Fruit fly (Drosophila melanogaster): ENCODE measurements around the gene Vha100-4.

The Vha100-4 gene

DNA sequence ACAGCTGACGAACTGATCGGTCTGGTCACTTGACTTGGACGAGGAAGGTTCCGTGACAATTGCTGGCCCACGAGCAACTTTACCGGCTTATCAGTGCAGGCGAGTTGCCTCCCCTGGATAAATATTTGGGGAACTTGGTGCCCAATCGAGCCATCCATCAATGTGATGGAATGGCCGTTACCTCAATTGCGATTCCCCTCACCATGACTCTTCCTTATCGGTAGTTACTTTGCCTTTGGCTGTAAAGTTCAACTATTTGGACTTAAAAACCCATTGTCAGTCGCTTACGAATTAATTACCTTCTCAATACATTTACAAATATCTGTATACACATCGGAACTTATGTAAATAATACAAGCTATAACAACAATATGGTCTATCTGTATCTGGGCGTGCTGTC lies at the start of gene Vha100-4:
Gene Vha100-4, minus strand, starts transcription at position 16 of the 400 bp plus-strand sequence.
- TF ChIP-seq Dfd (GFP tag; optimal IDR thresholded peaks at IDR 0.05) (no peak), Hr83 (GFP tag; optimal IDR thresholded peaks at IDR 0.05; ENCODE audit: poor library complexity, severe bottlenecking) (no peak), Sp1 (GFP tag; optimal IDR thresholded peaks at IDR 0.05) (no peak), psq (GFP tag; optimal IDR thresholded peaks at IDR 0.05) (no peak), CrebA (GFP tag; optimal IDR thresholded peaks at IDR 0.05; ENCODE audit: borderline replicate concordance) (no peak), pan (optimal IDR thresholded peaks at IDR 0.05) (no peak), CG32264 (GFP tag; optimal IDR thresholded peaks at IDR 0.05) (no peak), Dif (GFP tag; optimal IDR thresholded peaks at IDR 0.05; ENCODE audit: partially characterized antibody) (no peak), Hnf4 (GFP tag; optimal IDR thresholded peaks at IDR 0.05) (no peak), Mio (GFP tag; optimal IDR thresholded peaks at IDR 0.05) (no peak), OdsH (GFP tag; optimal IDR thresholded peaks at IDR 0.05) (no peak), woc (GFP tag; optimal IDR thresholded peaks at IDR 0.05) (no peak), CG9705 (GFP tag; optimal IDR thresholded peaks at IDR 0.05) (no peak), rgr (GFP tag; optimal IDR thresholded peaks at IDR 0.05) (no peak), N (GFP tag; optimal IDR thresholded peaks at IDR 0.05) (no peak), brk (GFP tag; optimal IDR thresholded peaks at IDR 0.05) (no peak)

DNA sequence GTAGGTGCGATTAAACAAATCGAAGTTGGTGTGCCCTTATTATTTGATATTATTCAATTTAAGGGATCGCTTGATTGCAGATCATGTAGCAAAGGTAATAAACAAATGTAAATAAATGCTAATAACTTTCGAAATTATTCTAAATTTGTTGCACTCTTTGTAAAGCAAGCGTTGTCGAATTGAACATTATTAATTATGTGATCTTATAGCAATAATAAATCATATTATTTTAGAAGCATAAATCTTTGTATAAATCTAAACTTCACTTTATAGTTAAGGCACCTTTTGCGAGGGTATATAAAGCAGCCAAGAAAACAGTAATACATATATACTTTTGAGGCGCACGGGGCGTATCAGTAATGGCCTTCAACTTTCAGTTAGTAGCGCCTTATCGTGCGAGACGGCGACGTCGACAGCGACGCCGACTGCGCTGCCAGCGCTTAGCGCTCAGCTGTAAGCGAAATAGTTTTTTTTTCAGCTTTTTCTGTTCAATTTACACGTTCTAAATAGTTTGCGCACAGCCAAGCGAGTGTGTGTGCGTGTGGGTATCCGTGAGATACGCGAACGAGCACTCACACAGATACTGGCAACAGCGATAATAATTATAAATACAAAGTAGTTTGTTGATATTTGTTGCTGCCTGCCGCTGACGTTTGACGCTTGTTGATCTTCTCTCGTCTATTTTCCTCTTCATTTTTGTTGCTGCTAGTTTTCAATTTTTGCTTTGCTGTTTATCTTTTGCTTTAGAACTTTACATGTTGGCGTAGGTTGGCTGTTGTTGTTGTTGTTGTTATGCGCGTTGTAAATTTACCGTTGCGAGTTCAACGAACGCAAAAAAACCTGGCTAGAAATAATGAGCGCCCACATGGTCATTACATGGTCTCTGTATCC lies 49.5 kb upstream of the Vha100-4 start:
- TF ChIP-seq Mio (GFP tag; optimal IDR thresholded peaks at IDR 0.05) (no peak), br (GFP tag; optimal IDR thresholded peaks at IDR 0.05) (no peak), OdsH (GFP tag; optimal IDR thresholded peaks at IDR 0.05) (peak; percentile 39), Jra (GFP tag; optimal IDR thresholded peaks at IDR 0.05) (no peak), CrebA (GFP tag; optimal IDR thresholded peaks at IDR 0.05; ENCODE audit: borderline replicate concordance) (no peak), h (GFP tag; optimal IDR thresholded peaks at IDR 0.05) (peak; percentile 59), foxo (GFP tag; optimal IDR thresholded peaks at IDR 0.05) (peak in 1 of 2 experiments; percentile 52), Dif (GFP tag; optimal IDR thresholded peaks at IDR 0.05; ENCODE audit: partially characterized antibody) (no peak), fru (GFP tag; optimal IDR thresholded peaks at IDR 0.05) (peak; percentile 43), Vsx2 (GFP tag; optimal IDR thresholded peaks at IDR 0.05; ENCODE audit: partially characterized antibody) (no peak), N (GFP tag; optimal IDR thresholded peaks at IDR 0.05) (no peak), HLH106 (tag; optimal IDR thresholded peaks at IDR 0.05) (peak; percentile 21), ey (GFP tag; optimal IDR thresholded peaks at IDR 0.05) (peak; percentile 17), sv (GFP tag; optimal IDR thresholded peaks at IDR 0.05) (peak; percentile 11)

DNA sequence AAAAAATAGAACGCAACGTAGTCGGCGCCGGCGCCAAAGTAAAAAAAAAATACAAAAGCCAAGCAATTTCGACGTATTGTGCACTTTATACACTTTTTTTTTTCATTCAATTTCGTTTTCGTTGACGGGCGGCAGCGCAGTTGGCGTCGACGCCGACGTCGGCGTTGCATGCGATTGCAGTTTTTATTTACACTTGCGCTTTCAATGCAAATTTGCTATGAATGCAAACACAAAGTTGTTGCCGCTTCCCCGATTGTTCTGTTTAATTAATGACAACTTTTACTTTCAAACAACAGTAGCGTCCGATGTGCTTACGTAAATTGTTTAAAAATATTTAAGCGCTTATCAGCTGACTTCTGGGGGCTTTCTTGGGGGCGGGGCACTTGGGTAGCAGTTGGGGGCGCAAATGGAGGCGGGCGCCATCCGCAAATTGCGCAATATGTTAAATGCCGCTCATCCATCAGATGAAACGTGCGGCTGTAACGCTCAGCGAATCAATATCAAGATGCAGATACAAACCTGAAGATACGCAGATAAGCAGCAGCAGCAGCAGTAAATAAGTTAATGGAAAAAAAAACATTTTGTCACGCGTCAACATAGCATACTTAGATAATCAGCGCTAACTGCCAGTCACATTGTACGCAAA lies 48.7 kb upstream of the Vha100-4 start:
- TF ChIP-seq usp (GFP tag; optimal IDR thresholded peaks at IDR 0.05) (no peak), psq (GFP tag; optimal IDR thresholded peaks at IDR 0.05) (no peak), Dfd (GFP tag; optimal IDR thresholded peaks at IDR 0.05) (no peak), Jra (GFP tag; optimal IDR thresholded peaks at IDR 0.05) (no peak), Hnf4 (GFP tag; optimal IDR thresholded peaks at IDR 0.05) (no peak), pan (optimal IDR thresholded peaks at IDR 0.05) (no peak), N (GFP tag; optimal IDR thresholded peaks at IDR 0.05) (no peak)

DNA sequence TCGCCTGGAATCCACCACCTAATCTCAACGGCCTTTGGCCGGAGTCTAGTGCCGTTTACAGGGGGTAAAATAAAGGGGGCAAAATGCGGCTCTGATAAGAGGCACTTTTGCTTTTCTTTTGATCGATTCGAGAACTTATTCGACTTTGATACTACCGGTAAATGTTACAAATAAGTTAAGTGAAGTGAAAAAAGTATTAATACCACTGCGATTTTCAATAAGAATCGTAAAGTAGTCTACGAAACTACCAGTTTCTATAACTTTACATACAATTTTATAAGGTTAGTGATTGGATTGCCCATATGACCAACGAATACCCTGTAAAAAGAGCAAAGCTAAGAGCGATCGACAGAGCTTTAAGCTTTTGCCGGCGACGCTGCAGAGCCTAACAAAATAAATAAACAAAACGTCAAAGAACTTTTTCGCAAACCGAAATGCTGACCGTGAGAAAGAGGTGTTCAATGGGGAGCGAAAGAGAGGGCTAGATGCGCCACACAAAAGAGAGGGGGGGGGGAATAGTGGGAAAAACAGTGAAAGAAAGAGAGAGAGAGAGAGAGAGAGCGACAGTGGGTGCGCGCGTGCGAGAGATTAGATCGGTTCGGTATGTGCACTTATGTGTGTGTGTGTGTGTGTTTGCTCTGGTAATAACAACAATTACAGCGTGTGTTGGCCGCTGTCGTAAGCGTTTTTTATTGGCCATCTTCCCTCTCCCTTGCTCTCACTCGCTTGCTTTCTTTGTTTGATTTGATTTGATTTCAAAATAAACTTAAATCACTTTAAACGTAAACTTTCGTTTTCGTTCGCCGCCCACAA lies 47.2 kb upstream of the Vha100-4 start:
- TF ChIP-seq psq (GFP tag; optimal IDR thresholded peaks at IDR 0.05): peak; percentile 64
- TF ChIP-seq Mio (GFP tag; optimal IDR thresholded peaks at IDR 0.05): peak; percentile 10
- no peak for TF ChIP-seq Hr83 (GFP tag; optimal IDR thresholded peaks at IDR 0.05; ENCODE audit: poor library complexity, severe bottlenecking)
- peak; percentile 8 for TF ChIP-seq lola (GFP tag; optimal IDR thresholded peaks at IDR 0.05)
- TF ChIP-seq jim (GFP tag; optimal IDR thresholded peaks at IDR 0.05): no peak
- peak; percentile 78 for TF ChIP-seq OdsH (GFP tag; optimal IDR thresholded peaks at IDR 0.05)
- TF ChIP-seq brk (GFP tag; optimal IDR thresholded peaks at IDR 0.05): peak; percentile 58
- no peak for TF ChIP-seq Vsx2 (GFP tag; optimal IDR thresholded peaks at IDR 0.05; ENCODE audit: partially characterized antibody)
- no peak for TF ChIP-seq GATAd (GFP tag; optimal IDR thresholded peaks at IDR 0.05)
- peak; percentile 2 for TF ChIP-seq sv (GFP tag; optimal IDR thresholded peaks at IDR 0.05)
- no peak for TF ChIP-seq dsf (GFP tag; optimal IDR thresholded peaks at IDR 0.05; ENCODE audit: borderline replicate concordance)
- TF ChIP-seq h (GFP tag; optimal IDR thresholded peaks at IDR 0.05): peak; percentile 85
- peak; percentile 4 for TF ChIP-seq Rel (GFP tag; optimal IDR thresholded peaks at IDR 0.05)
- TF ChIP-seq Rel (tag; optimal IDR thresholded peaks at IDR 0.05): peak; percentile 53
- peak; percentile 43 for TF ChIP-seq CG32264 (GFP tag; optimal IDR thresholded peaks at IDR 0.05)
- peak; percentile 81 for TF ChIP-seq fru (GFP tag; optimal IDR thresholded peaks at IDR 0.05)
- TF ChIP-seq br (GFP tag; optimal IDR thresholded peaks at IDR 0.05): peak; percentile 76
- TF ChIP-seq tai (GFP tag; optimal IDR thresholded peaks at IDR 0.05): peak; percentile 48
- TF ChIP-seq dmrt93B (GFP tag; optimal IDR thresholded peaks at IDR 0.05): peak; percentile 40
- TF ChIP-seq foxo (GFP tag; optimal IDR thresholded peaks at IDR 0.05): peak in 1 of 2 experiments; percentile 86
- TF ChIP-seq Hr78 (GFP tag; optimal IDR thresholded peaks at IDR 0.05): no peak
- peak; percentile 84 for TF ChIP-seq rgr (GFP tag; optimal IDR thresholded peaks at IDR 0.05)
- TF ChIP-seq Abd-B (GFP tag; optimal IDR thresholded peaks at IDR 0.05): no peak
- TF ChIP-seq Sp1 (GFP tag; optimal IDR thresholded peaks at IDR 0.05): peak; percentile 23
- TF ChIP-seq Dfd (GFP tag; optimal IDR thresholded peaks at IDR 0.05): no peak
- no peak for TF ChIP-seq Jra (GFP tag; optimal IDR thresholded peaks at IDR 0.05)
- TF ChIP-seq HLH106 (tag; optimal IDR thresholded peaks at IDR 0.05): peak; percentile 49
- TF ChIP-seq CG9705 (GFP tag; optimal IDR thresholded peaks at IDR 0.05): no peak
- TF ChIP-seq ey (GFP tag; optimal IDR thresholded peaks at IDR 0.05): peak; percentile 83
- TF ChIP-seq woc (GFP tag; optimal IDR thresholded peaks at IDR 0.05): peak; percentile 54

All from whole organism, wandering third instar larva.